Worm (Caenorhabditis elegans) whole organism, late embryonic: ENCODE measurements around the gene cup-5.

Experiments
- C38D4.7 ChIP-seq: fragments of 200-800 bp; sonication (Bioruptor generic); optimal IDR thresholded peaks from 2 replicates; lab custom pipeline; 2018; ENCODE audit warnings: mild to moderate bottlenecking, missing genetic modification characterization, moderate library complexity, missing compliant biosample characterization
- F13H6.1 ChIP-seq: sonication (generic microtip); optimal IDR thresholded peaks from 2 replicates; lab custom pipeline; 2016; ENCODE audit warnings: missing genetic modification characterization, missing compliant biosample characterization
- T23F11.4 ChIP-seq: fragments of 200-800 bp; sonication (Bioruptor generic); optimal IDR thresholded peaks from 2 replicates; lab custom pipeline; 2018; ENCODE audit warnings: mild to moderate bottlenecking, missing genetic modification characterization, missing compliant biosample characterization
- ceh-22 ChIP-seq: sonication (generic microtip); optimal IDR thresholded peaks from 2 replicates; lab custom pipeline; 2017; ENCODE audit warnings: missing biosample characterization, missing genetic modification characterization
- ceh-24 ChIP-seq: sonication (generic microtip); optimal IDR thresholded peaks from 2 replicates; lab custom pipeline; 2016; ENCODE audit warnings: mild to moderate bottlenecking, missing genetic modification characterization, missing compliant biosample characterization
- ceh-30 ChIP-seq: fragments of 150-350 bp; optimal IDR thresholded peaks from 2 replicates; lab custom pipeline; 2014; ENCODE audit warnings: missing biosample characterization, missing genetic modification characterization
- ceh-31 ChIP-seq: sonication (generic microtip); optimal IDR thresholded peaks from 2 replicates; lab custom pipeline; 2016; ENCODE audit warnings: missing genetic modification characterization, missing compliant biosample characterization
- ceh-45 ChIP-seq: fragments of 200-800 bp; sonication (Bioruptor generic); IDR thresholded peaks from 2 replicates; pipeline ENCODE4 v1.3.6; 2022; ENCODE audit warnings: missing genetic modification reagents, missing genetic modification characterization, missing compliant biosample characterization
- dmd-4 ChIP-seq: sonication (generic microtip); optimal IDR thresholded peaks from 2 replicates; lab custom pipeline; 2016; ENCODE audit warnings: borderline replicate concordance, missing genetic modification characterization, missing compliant biosample characterization
- gmeb-2 ChIP-seq: sonication (generic microtip); optimal IDR thresholded peaks from 2 replicates; lab custom pipeline; 2016; ENCODE audit warnings: missing genetic modification characterization, inconsistent platforms, missing compliant biosample characterization
- madf-2 ChIP-seq: sonication (generic microtip); optimal IDR thresholded peaks from 2 replicates; lab custom pipeline; 2017; ENCODE audit warnings: missing genetic modification characterization, missing compliant biosample characterization
- nhr-232 ChIP-seq: sonication (generic microtip); optimal IDR thresholded peaks from 2 replicates; lab custom pipeline; 2016; ENCODE audit warnings: missing genetic modification characterization, missing compliant biosample characterization
- pag-3 ChIP-seq: sonication (generic microtip); optimal IDR thresholded peaks from 2 replicates; lab custom pipeline; 2016; ENCODE audit warnings: missing compliant biosample characterization, missing genetic modification characterization, borderline replicate concordance
- ref-2 ChIP-seq: sonication (generic microtip); optimal IDR thresholded peaks from 2 replicates; lab custom pipeline; 2016; ENCODE audit warnings: missing genetic modification characterization, missing compliant biosample characterization
- syd-9 ChIP-seq: sonication (generic microtip); optimal IDR thresholded peaks from 2 replicates; lab custom pipeline; 2016; ENCODE audit warnings: mild to moderate bottlenecking, missing genetic modification characterization, moderate library complexity, missing compliant biosample characterization
- zip-5 ChIP-seq: sonication (generic microtip); optimal IDR thresholded peaks from 2 replicates; lab custom pipeline; 2016; ENCODE audit warnings: missing genetic modification characterization, missing compliant biosample characterization
- ztf-16 ChIP-seq: sonication (generic microtip); optimal IDR thresholded peaks from 2 replicates; lab custom pipeline; 2017; ENCODE audit warnings: missing genetic modification characterization, missing compliant biosample characterization

The cup-5 gene

DNA sequence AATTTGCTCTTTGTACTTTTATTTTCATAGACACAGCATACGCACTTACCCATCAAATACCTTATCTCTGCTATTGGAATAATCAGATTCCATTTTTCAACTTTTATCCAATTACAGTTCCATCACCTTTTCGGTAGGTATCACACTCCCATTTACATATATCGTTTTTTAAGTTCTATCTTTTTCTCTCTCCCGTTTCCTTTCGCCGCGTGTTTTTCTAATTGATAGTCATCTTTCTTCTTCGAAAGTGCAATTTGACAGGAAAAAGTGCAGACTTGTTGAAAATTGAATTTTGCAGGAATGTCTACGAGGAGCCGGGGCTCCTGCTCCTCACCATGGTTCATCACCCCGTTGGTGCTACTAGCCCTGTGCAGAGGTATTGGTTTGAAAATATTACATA, 41.1 kb downstream of the cup-5 start, which contains the start of gene fbn-1:
Gene fbn-1, plus strand, starts transcription at position 301 of the 400 bp plus-strand sequence.
- TF ChIP-seq syd-9 (tag; lab: Kevin White, UChicago) (no peak), F13H6.1 (no peak), ceh-22 (no peak), gmeb-2 (tag; lab: Kevin White, UChicago) (no peak), ref-2 (tag; lab: Kevin White, UChicago) (no peak), C38D4.7 (GFP tag; lab: Kevin White, UChicago) (no peak), dmd-4 (tag; lab: Kevin White, UChicago) (no peak), ceh-31 (tag; lab: Kevin White, UChicago) (no peak), ztf-16 (no peak), T23F11.4 (GFP tag; lab: Kevin White, UChicago) (no peak), madf-2 (tag; lab: Kevin White, UChicago) (no peak), ceh-30 (tag; lab: Kevin White, UChicago) (no peak), zip-5 (tag; lab: Kevin White, UChicago) (no peak), ceh-24 (tag; lab: Kevin White, UChicago) (no peak), ceh-45 (GFP tag; lab: Robert Waterston, UW) (no peak), nhr-232 (no peak), pag-3 (no peak)
